Worm (Caenorhabditis elegans) whole organism, L2 larva: ENCODE measurements around the gene F22E5.7.
"Not testable (repeated sequence)": the region's sequence is repeated elsewhere in the genome, so short reads cannot be mapped to it uniquely, and the experiment has no call there.

Experiments used
- F13H6.1 ChIP-seq: sonication (generic microtip); optimal IDR thresholded peaks from 2 replicates; lab custom pipeline; 2016; ENCODE audit warnings: missing genetic modification characterization, missing compliant biosample characterization
- R02D3.7 ChIP-seq: fragments of 150-350 bp; optimal IDR thresholded peaks from 2 replicates; lab custom pipeline; 2014; ENCODE audit warnings: missing biosample characterization, missing genetic modification characterization
- aly-2 ChIP-seq: fragments of 150-350 bp; optimal IDR thresholded peaks from 2 replicates; lab custom pipeline; 2014; ENCODE audit warnings: missing biosample characterization, missing genetic modification characterization
- ama-1 ChIP-seq: fragments of 150-350 bp; optimal IDR thresholded peaks from 2 replicates; lab custom pipeline; 2018; ENCODE audit warnings: inconsistent platforms
- blmp-1 ChIP-seq: sonication (generic microtip); optimal IDR thresholded peaks from 2 replicates; lab custom pipeline; 2017; ENCODE audit warnings: missing genetic modification characterization, mild to moderate bottlenecking, missing compliant biosample characterization, antibody characterized with exemption, moderate library complexity; ENCODE audit not compliant: insufficient read depth
- crh-2 ChIP-seq: sonication (generic microtip); optimal IDR thresholded peaks from 2 replicates; lab custom pipeline; 2017; ENCODE audit warnings: missing biosample characterization, missing genetic modification characterization
- dmd-4 ChIP-seq: sonication (generic microtip); optimal IDR thresholded peaks from 2 replicates; lab custom pipeline; 2017; ENCODE audit warnings: missing biosample characterization, missing genetic modification characterization
- egl-27 ChIP-seq: sonication (generic microtip); optimal IDR thresholded peaks from 3 replicates; lab custom pipeline; 2017; ENCODE audit warnings: missing biosample characterization, missing genetic modification reagents, missing genetic modification characterization
- elt-1 ChIP-seq: fragments of 150-350 bp; optimal IDR thresholded peaks from 2 replicates; lab custom pipeline; 2014; ENCODE audit warnings: missing biosample characterization, missing genetic modification characterization
- fos-1 ChIP-seq: fragments of 150-350 bp; optimal IDR thresholded peaks from 2 replicates; lab custom pipeline; 2014; ENCODE audit warnings: missing biosample characterization, missing genetic modification characterization
- gmeb-1 ChIP-seq: fragments of 150-350 bp; optimal IDR thresholded peaks from 2 replicates; lab custom pipeline; 2014; ENCODE audit warnings: missing biosample characterization, missing genetic modification characterization
- lin-13 ChIP-seq: fragments of 150-350 bp; optimal IDR thresholded peaks from 2 replicates; lab custom pipeline; 2014; ENCODE audit warnings: missing biosample characterization, missing genetic modification reagents, missing genetic modification characterization
- lsy-2 ChIP-seq, 2 experiments: fragments of 150-350 bp in 1 of 2; sonication (generic microtip) in 1 of 2; optimal IDR thresholded peaks; 2 replicates each; lab custom pipeline; 2014 to 2017; ENCODE audit warnings: missing biosample characterization in 2 of 2, missing genetic modification characterization in 2 of 2
- mdl-1 ChIP-seq, 2 experiments: fragments of 150-350 bp in 1 of 2; sonication (generic microtip) in 1 of 2; optimal IDR thresholded peaks; 2 replicates each; lab custom pipeline; 2017; ENCODE audit warnings: missing biosample characterization in 2 of 2, missing genetic modification characterization in 2 of 2
- nhr-10 ChIP-seq: sonication (generic microtip); optimal IDR thresholded peaks from 2 replicates; lab custom pipeline; 2017; ENCODE audit warnings: missing biosample characterization, missing genetic modification characterization
- nhr-11 ChIP-seq: fragments of 150-350 bp; optimal IDR thresholded peaks from 2 replicates; lab custom pipeline; 2014; ENCODE audit warnings: missing biosample characterization, missing genetic modification characterization
- nhr-21 ChIP-seq: fragments of 150-350 bp; optimal IDR thresholded peaks from 2 replicates; lab custom pipeline; 2014; ENCODE audit warnings: missing biosample characterization, missing genetic modification characterization
- nhr-23 ChIP-seq: fragments of 150-350 bp; optimal IDR thresholded peaks from 2 replicates; lab custom pipeline; 2014; ENCODE audit warnings: missing biosample characterization, missing genetic modification reagents, missing genetic modification characterization
- nhr-25 ChIP-seq: fragments of 150-350 bp; sonication (generic microtip); optimal IDR thresholded peaks from 3 replicates; lab custom pipeline; 2014; ENCODE audit warnings: missing biosample characterization, missing genetic modification characterization
- nhr-6 ChIP-seq: fragments of 150-350 bp; optimal IDR thresholded peaks from 2 replicates; lab custom pipeline; 2014; ENCODE audit warnings: missing biosample characterization, missing genetic modification characterization
- peb-1 ChIP-seq: fragments of 150-350 bp; optimal IDR thresholded peaks from 2 replicates; lab custom pipeline; 2014; ENCODE audit warnings: missing biosample characterization, missing genetic modification characterization
- skn-1 ChIP-seq: sonication (generic microtip); optimal IDR thresholded peaks from 2 replicates; lab custom pipeline; 2017; ENCODE audit warnings: missing biosample characterization, missing genetic modification characterization
- sma-3 ChIP-seq: sonication (generic microtip); optimal IDR thresholded peaks from 2 replicates; lab custom pipeline; 2016; ENCODE audit warnings: missing genetic modification reagents, missing genetic modification characterization, missing compliant biosample characterization
- sma-9 ChIP-seq, 2 experiments: fragments of 150-350 bp in 1 of 2; sonication (generic microtip) in 1 of 2; optimal IDR thresholded peaks; 2 replicates each; lab custom pipeline; 2014 to 2016; ENCODE audit warnings: missing genetic modification characterization in 2 of 2, mild to moderate bottlenecking in 1 of 2, missing biosample characterization in 1 of 2, missing compliant biosample characterization in 1 of 2, missing genetic modification reagents in 1 of 2, moderate library complexity in 1 of 2
- unc-55 ChIP-seq: fragments of 150-350 bp; sonication (generic microtip); optimal IDR thresholded peaks from 3 replicates; lab custom pipeline; 2014; ENCODE audit warnings: missing biosample characterization, missing genetic modification reagents, missing genetic modification characterization
- unc-62 ChIP-seq: fragments of 150-350 bp; optimal IDR thresholded peaks from 2 replicates; lab custom pipeline; 2014; ENCODE audit warnings: missing biosample characterization, missing genetic modification reagents, missing genetic modification characterization
- zag-1 ChIP-seq: fragments of 150-350 bp; optimal IDR thresholded peaks from 2 replicates; lab custom pipeline; 2014; ENCODE audit warnings: missing biosample characterization, missing genetic modification characterization
- ztf-1 ChIP-seq: fragments of 200-800 bp; sonication (Bioruptor generic); conservative IDR thresholded peaks from 2 replicates; pipeline ENCODE4 v1.3.6; 2022; ENCODE audit warnings: missing genetic modification characterization, missing compliant biosample characterization
- ztf-11 ChIP-seq: sonication (generic microtip); optimal IDR thresholded peaks from 2 replicates; lab custom pipeline; 2017; ENCODE audit warnings: missing biosample characterization, missing genetic modification characterization
- ztf-4 ChIP-seq: fragments of 150-350 bp; optimal IDR thresholded peaks from 2 replicates; lab custom pipeline; 2014; ENCODE audit warnings: missing biosample characterization, missing genetic modification characterization

The F22E5.7 gene

ce11 chrII:2612278-2612677 is 29.6 kb upstream of the F22E5.7 start, which contains the start of gene D2062.13:
Gene D2062.13 (plus strand): TSS chrII:2612578.
- TF ChIP-seq nhr-10 (tag; lab: Kevin White, UChicago); nhr-23 (tag; lab: Kevin White, UChicago); sma-9 (GFP tag; optimal IDR thresholded peaks at IDR 0.05; lab: Kevin White, UChicago); sma-9 (tag; optimal IDR thresholded peaks at IDR 0.05; lab: Kevin White, UChicago): not testable (repeated sequence)

DNA sequence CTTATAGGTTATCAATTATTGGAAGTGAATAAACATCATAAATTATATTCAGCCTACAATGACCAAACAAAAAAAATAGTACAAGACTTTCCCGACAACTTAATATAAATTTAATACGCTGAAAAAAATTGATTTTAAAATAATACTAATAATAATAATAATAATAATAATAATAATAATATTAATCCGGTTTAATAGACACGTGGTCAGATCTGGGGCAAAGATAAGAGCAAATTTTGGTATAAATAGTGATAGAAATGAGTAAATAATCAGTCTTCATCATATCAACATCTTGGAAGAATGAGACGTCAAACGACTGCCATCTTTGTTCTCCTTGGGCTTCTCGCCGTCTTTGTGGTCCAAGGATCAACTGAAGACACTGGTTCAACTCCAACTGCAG is 25.2 kb upstream of the F22E5.7 start, which contains the start of gene msrp-5:
Gene msrp-5, plus strand, starts transcription at position 301 of the 400 bp plus-strand sequence.
- not testable (repeated sequence) for TF ChIP-seq nhr-21 (tag; lab: Kevin White, UChicago); nhr-11 (tag; lab: Kevin White, UChicago); ama-1 (lab: Kevin White, UChicago)

ce11 chrII:2619148-2619547 is 22.7 kb upstream of the F22E5.7 start, which contains the start of gene msrp-6:
Gene msrp-6 (plus strand): TSS chrII:2619448.
- TF ChIP-seq F13H6.1, zag-1, nhr-11 (tag; lab: Kevin White, UChicago): not testable (repeated sequence)

- TF ChIP-seq ztf-11 (tag; lab: Kevin White, UChicago) (no peak), R02D3.7 (tag; lab: Kevin White, UChicago) (no peak), ztf-4 (no peak), sma-3 (GFP tag; lab: Kevin White, UChicago) (no peak), ztf-1 (GFP tag; lab: Robert Waterston, UW) (no peak), aly-2 (tag; lab: Kevin White, UChicago) (no peak), gmeb-1 (tag; lab: Kevin White, UChicago) (no peak), peb-1 (tag; lab: Kevin White, UChicago) (no peak), nhr-23 (tag; lab: Kevin White, UChicago) (no peak), unc-55 (no peak), skn-1 (tag; lab: Kevin White, UChicago) (no peak), nhr-6 (tag; lab: Kevin White, UChicago) (no peak), dmd-4 (no peak), nhr-25 (tag; lab: Kevin White, UChicago) (no peak), egl-27 (no peak), fos-1 (tag; lab: Kevin White, UChicago) (no peak), crh-2 (tag; lab: Kevin White, UChicago) (no peak), blmp-1 (tag; lab: Kevin White, UChicago) (no peak)
These were observed 19.4 kb upstream of the F22E5.7 start, which contains the start of gene D2062.5 for ce11 chrII:2622480-2622879. Gene D2062.5 (plus strand): TSS chrII:2622780.

DNA sequence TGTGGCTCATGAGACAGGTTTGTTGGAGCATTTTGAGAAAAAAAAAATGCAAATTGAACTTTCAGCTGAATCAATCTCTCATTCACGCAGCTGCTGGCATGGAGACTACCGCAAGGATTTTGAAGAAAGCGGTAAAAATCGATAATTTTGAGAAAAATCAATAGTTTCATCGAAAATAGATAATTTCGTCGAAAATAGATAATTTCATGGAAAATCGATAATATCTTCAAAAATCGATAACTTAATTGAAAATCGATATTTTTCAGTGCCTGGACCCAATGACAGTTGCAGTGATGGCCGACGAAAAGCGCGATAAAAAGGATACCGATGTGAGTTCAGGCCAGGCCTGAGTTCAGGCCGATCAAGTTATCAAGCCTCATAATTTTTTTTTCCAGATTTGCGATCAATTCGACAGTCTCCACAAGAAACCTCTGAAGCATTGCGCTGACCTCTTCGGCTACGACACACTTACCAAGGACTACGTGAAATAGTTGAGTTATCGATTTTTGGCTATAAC is 18.9 kb upstream of the F22E5.7 start, which contains the start of gene D2062.4:
Gene D2062.4, plus strand, starts transcription at position 467 of the 517 bp plus-strand sequence.
- not testable (repeated sequence) for TF ChIP-seq lin-13 (GFP tag; lab: Kevin White, UChicago); elt-1 (tag; lab: Kevin White, UChicago); mdl-1 (tag; optimal IDR thresholded peaks at IDR 0.05; lab: Kevin White, UChicago)

ce11 chrII:2624792-2625191 is 17.1 kb upstream of the F22E5.7 start, which contains the start of gene lgc-28:
Gene lgc-28 (plus strand): TSS chrII:2625092.
- no peak for TF ChIP-seq unc-62 (GFP tag; lab: Kevin White, UChicago)
- no peak for TF ChIP-seq ztf-4
- TF ChIP-seq lsy-2 (tag; optimal IDR thresholded peaks at IDR 0.05; lab: Kevin White, UChicago): no peak
